Worm (Caenorhabditis elegans) whole organism, L3 larva: ENCODE data around the gene eat-17.

Experiments used
- aly-2 ChIP-seq: fragments of 150-350 bp; optimal IDR thresholded peaks from 2 replicates; lab custom pipeline; 2014; ENCODE audit warnings: missing biosample characterization, missing genetic modification characterization
- fkh-10 ChIP-seq: sonication (generic microtip); optimal IDR thresholded peaks from 2 replicates; lab custom pipeline; 2017; ENCODE audit warnings: missing biosample characterization, missing genetic modification reagents, missing genetic modification characterization
- mdl-1 ChIP-seq: fragments of 150-350 bp; optimal IDR thresholded peaks from 2 replicates; lab custom pipeline; 2014; ENCODE audit warnings: missing biosample characterization, missing genetic modification characterization
- nhr-11 ChIP-seq: fragments of 150-350 bp; optimal IDR thresholded peaks from 2 replicates; lab custom pipeline; 2014; ENCODE audit warnings: missing biosample characterization, missing genetic modification characterization
- ztf-11 ChIP-seq: fragments of 150-350 bp; optimal IDR thresholded peaks from 2 replicates; lab custom pipeline; 2014; ENCODE audit warnings: missing biosample characterization, missing genetic modification characterization

DNA sequence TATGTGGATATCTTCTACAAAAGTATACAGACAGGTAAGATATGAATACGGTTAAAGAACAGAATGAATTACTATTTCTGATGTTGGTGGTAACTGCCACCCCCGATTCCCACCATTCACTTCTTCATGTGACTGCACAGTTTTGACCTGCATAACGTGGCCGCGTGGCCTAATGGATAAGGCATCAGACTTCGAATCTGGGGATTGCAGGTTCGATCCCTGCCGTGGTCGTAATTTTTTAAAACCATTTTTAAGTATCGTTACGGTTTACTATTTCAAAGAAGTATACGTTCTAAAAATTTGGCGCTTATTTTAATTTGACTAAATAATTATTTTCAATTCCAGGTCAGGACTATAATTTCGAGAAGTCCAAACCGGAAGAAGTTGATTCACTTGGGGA is 44.7 kb upstream of the eat-17 start:
- TF ChIP-seq aly-2 (tag; lab: Kevin White, UChicago), result no peak
- TF ChIP-seq fkh-10, result no peak
- no peak for TF ChIP-seq mdl-1 (tag; lab: Kevin White, UChicago)
- TF ChIP-seq ztf-11 (tag; lab: Kevin White, UChicago), result no peak
- no peak for TF ChIP-seq nhr-11
